Worm (Caenorhabditis elegans) whole organism, late embryonic: ENCODE data around the gene C01G12.9.

Experiments used
- C08G9.2 ChIP-seq: sonication (generic microtip); optimal IDR thresholded peaks from 2 replicates; lab custom pipeline; 2016; ENCODE audit warnings: mild to moderate bottlenecking, missing genetic modification characterization, moderate library complexity, missing compliant biosample characterization
- C38D4.7 ChIP-seq: fragments of 200-800 bp; sonication (Bioruptor generic); optimal IDR thresholded peaks from 2 replicates; lab custom pipeline; 2018; ENCODE audit warnings: mild to moderate bottlenecking, missing genetic modification characterization, moderate library complexity, missing compliant biosample characterization
- F13H6.1 ChIP-seq: sonication (generic microtip); optimal IDR thresholded peaks from 2 replicates; lab custom pipeline; 2016; ENCODE audit warnings: missing genetic modification characterization, missing compliant biosample characterization
- K02D7.2 ChIP-seq: sonication (generic microtip); optimal IDR thresholded peaks from 2 replicates; lab custom pipeline; 2017; ENCODE audit warnings: mild to moderate bottlenecking, missing genetic modification characterization, missing compliant biosample characterization
- Y22D7AL.16 ChIP-seq: sonication (generic microtip); optimal IDR thresholded peaks from 2 replicates; lab custom pipeline; 2016; ENCODE audit warnings: missing genetic modification characterization, missing compliant biosample characterization
- ama-1 ChIP-seq: fragments of 150-350 bp; optimal IDR thresholded peaks from 2 replicates; lab custom pipeline; 2014
- ceh-14 ChIP-seq: sonication (generic microtip); optimal IDR thresholded peaks from 2 replicates; lab custom pipeline; 2016; ENCODE audit warnings: missing genotype, missing genetic modification characterization, missing compliant biosample characterization
- ceh-22 ChIP-seq: sonication (generic microtip); optimal IDR thresholded peaks from 2 replicates; lab custom pipeline; 2017; ENCODE audit warnings: missing biosample characterization, missing genetic modification characterization
- ceh-30 ChIP-seq: fragments of 150-350 bp; optimal IDR thresholded peaks from 2 replicates; lab custom pipeline; 2014; ENCODE audit warnings: missing biosample characterization, missing genetic modification characterization
- ceh-31 ChIP-seq: sonication (generic microtip); optimal IDR thresholded peaks from 2 replicates; lab custom pipeline; 2016; ENCODE audit warnings: missing genetic modification characterization, missing compliant biosample characterization
- ceh-34 ChIP-seq: sonication (generic microtip); optimal IDR thresholded peaks from 2 replicates; lab custom pipeline; 2016; ENCODE audit warnings: mild to moderate bottlenecking, missing genetic modification characterization, missing compliant biosample characterization
- ceh-6 ChIP-seq: fragments of 200-800 bp; sonication (Bioruptor generic); optimal IDR thresholded peaks from 2 replicates; lab custom pipeline; 2018; ENCODE audit warnings: mild to moderate bottlenecking, missing genetic modification characterization, missing compliant biosample characterization
- ceh-9 ChIP-seq: sonication (generic microtip); optimal IDR thresholded peaks from 2 replicates; lab custom pipeline; 2016; ENCODE audit warnings: mild to moderate bottlenecking, missing genetic modification characterization, inconsistent platforms, missing compliant biosample characterization
- dmd-4 ChIP-seq: sonication (generic microtip); optimal IDR thresholded peaks from 2 replicates; lab custom pipeline; 2016; ENCODE audit warnings: borderline replicate concordance, missing genetic modification characterization, missing compliant biosample characterization
- elt-2 ChIP-seq: sonication (generic microtip); optimal IDR thresholded peaks from 2 replicates; lab custom pipeline; 2016; ENCODE audit warnings: missing genetic modification reagents, missing genetic modification characterization, missing compliant biosample characterization
- eyg-1 ChIP-seq: sonication (generic microtip); optimal IDR thresholded peaks from 2 replicates; lab custom pipeline; 2016; ENCODE audit warnings: missing genotype, missing genetic modification characterization, missing compliant biosample characterization
- fax-1 ChIP-seq: sonication (generic microtip); optimal IDR thresholded peaks from 2 replicates; lab custom pipeline; 2016; ENCODE audit warnings: missing genotype, missing genetic modification characterization, missing compliant biosample characterization
- fkh-10 ChIP-seq: fragments of 150-350 bp; optimal IDR thresholded peaks from 2 replicates; lab custom pipeline; 2014; ENCODE audit warnings: missing biosample characterization, missing genetic modification reagents, missing genetic modification characterization
- fkh-6 ChIP-seq: sonication (generic microtip); optimal IDR thresholded peaks from 2 replicates; lab custom pipeline; 2016; ENCODE audit warnings: missing genetic modification characterization, missing compliant biosample characterization
- hlh-6 ChIP-seq: sonication (generic microtip); optimal IDR thresholded peaks from 2 replicates; lab custom pipeline; 2016; ENCODE audit warnings: missing genotype, missing genetic modification characterization, missing compliant biosample characterization
- hlh-8 ChIP-seq: sonication (generic microtip); optimal IDR thresholded peaks from 2 replicates; lab custom pipeline; 2016; ENCODE audit warnings: missing genotype, missing genetic modification characterization, missing compliant biosample characterization
- mec-3 ChIP-seq: sonication (generic microtip); optimal IDR thresholded peaks from 2 replicates; lab custom pipeline; 2016; ENCODE audit warnings: borderline replicate concordance, missing genetic modification characterization, missing compliant biosample characterization
- npax-4 ChIP-seq: sonication (generic microtip); optimal IDR thresholded peaks from 2 replicates; lab custom pipeline; 2016; ENCODE audit warnings: missing genetic modification characterization, missing compliant biosample characterization
- pat-9 ChIP-seq: fragments of 200-800 bp; sonication (Bioruptor generic); optimal IDR thresholded peaks from 2 replicates; lab custom pipeline; 2018; ENCODE audit warnings: mild to moderate bottlenecking, missing genetic modification characterization, moderate library complexity, missing compliant biosample characterization
- pax-1 ChIP-seq: fragments of 150-350 bp; optimal IDR thresholded peaks from 2 replicates; lab custom pipeline; 2014; ENCODE audit warnings: missing biosample characterization, missing genetic modification characterization
- pha-4 ChIP-seq: fragments of 150-350 bp; optimal IDR thresholded peaks from 2 replicates; lab custom pipeline; 2018; ENCODE audit warnings: missing biosample characterization, missing genetic modification reagents, missing genetic modification characterization
- rnt-1 ChIP-seq: sonication (generic microtip); optimal IDR thresholded peaks from 2 replicates; lab custom pipeline; 2016; ENCODE audit warnings: missing genetic modification characterization, missing compliant biosample characterization
- sdc-2 ChIP-seq: sonication (generic microtip); optimal IDR thresholded peaks from 2 replicates; lab custom pipeline; 2016; ENCODE audit warnings: missing genotype, missing genetic modification characterization, missing compliant biosample characterization
- sox-2 ChIP-seq: fragments of 200-800 bp; sonication (Bioruptor generic); IDR thresholded peaks from 2 replicates; pipeline ENCODE4 v1.3.6; 2022; ENCODE audit warnings: missing genetic modification reagents, missing genetic modification characterization, missing compliant biosample characterization
- sox-4 ChIP-seq: sonication (generic microtip); optimal IDR thresholded peaks from 2 replicates; lab custom pipeline; 2017; ENCODE audit warnings: mild to moderate bottlenecking, missing genetic modification characterization, inconsistent platforms, missing compliant biosample characterization
- ttx-3 ChIP-seq: sonication (generic microtip); optimal IDR thresholded peaks from 2 replicates; lab custom pipeline; 2016; ENCODE audit warnings: missing genetic modification reagents, missing genetic modification characterization, missing compliant biosample characterization
- unc-3 ChIP-seq, 2 experiments: fragments of 200-800 bp in 1 of 2; sonication (Bioruptor generic) in 1 of 2; sonication (generic microtip) in 1 of 2; conservative IDR thresholded peaks in 1 of 2; optimal IDR thresholded peaks in 1 of 2; 2 replicates each; pipeline versions ENCODE4 v1.3.6 to Lab custom; 2016 to 2022; ENCODE audit warnings: missing compliant biosample characterization in 2 of 2, missing genetic modification characterization in 2 of 2, missing genetic modification reagents in 1 of 2
- unc-42 ChIP-seq: sonication (generic microtip); optimal IDR thresholded peaks from 2 replicates; lab custom pipeline; 2016; ENCODE audit warnings: missing genotype, missing genetic modification characterization, missing compliant biosample characterization
- unc-55 ChIP-seq: sonication (generic microtip); optimal IDR thresholded peaks from 2 replicates; lab custom pipeline; 2017; ENCODE audit warnings: missing biosample characterization, missing genetic modification reagents, missing genetic modification characterization
- zip-5 ChIP-seq: sonication (generic microtip); optimal IDR thresholded peaks from 2 replicates; lab custom pipeline; 2016; ENCODE audit warnings: missing genetic modification characterization, missing compliant biosample characterization
- ztf-16 ChIP-seq: sonication (generic microtip); optimal IDR thresholded peaks from 2 replicates; lab custom pipeline; 2017; ENCODE audit warnings: missing genetic modification characterization, missing compliant biosample characterization

Gene C01G12.9

DNA sequence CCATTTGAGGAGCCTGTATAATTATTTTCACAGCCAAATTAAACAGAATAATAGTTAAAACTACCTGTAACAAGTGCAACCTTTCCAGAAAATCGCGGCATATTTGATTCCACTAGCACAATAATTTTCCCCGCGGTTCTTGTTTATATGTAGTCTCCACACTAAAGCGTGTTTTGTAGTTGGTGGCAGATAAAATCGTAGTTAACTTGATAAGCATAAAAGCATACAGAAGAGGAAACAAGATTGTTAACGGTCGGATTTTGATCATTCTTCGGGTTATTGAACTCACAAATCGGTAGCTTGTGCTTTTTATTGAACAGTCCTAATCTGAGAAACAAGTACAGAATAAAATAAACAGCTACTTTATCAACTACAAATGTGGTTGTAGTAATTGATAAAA, 8.6 kb downstream of the C01G12.9 start, which contains the start of gene C01G12.5:
C01G12.5 (minus strand) TSS at position 101 of the 400 bp plus-strand sequence.
- no peak for TF ChIP-seq F13H6.1 (tag; lab: Kevin White, UChicago)
- TF ChIP-seq sox-2 = no peak
- TF ChIP-seq ceh-34 (tag; lab: Kevin White, UChicago) = no peak
- no peak for TF ChIP-seq ceh-30 (tag; lab: Kevin White, UChicago)

DNA sequence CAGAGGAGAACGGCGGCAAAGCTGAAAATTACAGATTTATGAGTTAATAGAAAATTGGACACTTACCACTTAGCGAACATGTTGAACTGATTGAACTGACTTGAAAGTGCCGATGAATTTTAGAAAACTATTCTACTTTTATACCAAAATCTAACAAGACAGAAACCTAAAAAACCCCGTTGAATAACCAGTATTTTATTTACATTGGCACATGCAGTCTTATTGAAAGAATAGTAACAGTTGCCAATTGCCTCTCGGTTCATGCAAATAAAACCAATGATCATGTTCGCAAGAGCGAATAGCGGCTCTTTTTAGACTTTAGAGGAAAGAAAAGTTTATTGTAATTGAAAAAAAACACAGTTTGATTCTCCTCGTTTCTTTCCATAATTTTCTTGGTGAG, 9.3 kb downstream of the C01G12.9 start, which contains the start of gene nspb-10:
nspb-10 (minus strand) TSS at position 101 of the 400 bp plus-strand sequence.
- TF ChIP-seq Y22D7AL.16 (tag; lab: Kevin White, UChicago) (no peak), eyg-1 (tag; lab: Kevin White, UChicago) (no peak), unc-42 (no peak), C38D4.7 (GFP tag; lab: Kevin White, UChicago) (no peak), ceh-30 (tag; lab: Kevin White, UChicago) (no peak), hlh-6 (tag; lab: Kevin White, UChicago) (no peak), rnt-1 (tag; lab: Kevin White, UChicago) (no peak), pha-4 (tag; lab: Kevin White, UChicago) (no peak), ttx-3 (tag; lab: Kevin White, UChicago) (no peak), ceh-31 (tag; lab: Kevin White, UChicago) (no peak), mec-3 (tag; lab: Kevin White, UChicago) (no peak), sox-2 (no peak), ceh-6 (GFP tag; lab: Kevin White, UChicago) (no peak), fkh-10 (GFP tag; lab: Kevin White, UChicago) (no peak), dmd-4 (tag; lab: Kevin White, UChicago) (no peak), K02D7.2 (tag; lab: Kevin White, UChicago) (no peak), pat-9 (tag; lab: Kevin White, UChicago) (no peak), ceh-22 (tag; lab: Kevin White, UChicago) (no peak), ama-1 (lab: Kevin White, UChicago) (no peak), hlh-8 (tag; lab: Kevin White, UChicago) (no peak)

DNA sequence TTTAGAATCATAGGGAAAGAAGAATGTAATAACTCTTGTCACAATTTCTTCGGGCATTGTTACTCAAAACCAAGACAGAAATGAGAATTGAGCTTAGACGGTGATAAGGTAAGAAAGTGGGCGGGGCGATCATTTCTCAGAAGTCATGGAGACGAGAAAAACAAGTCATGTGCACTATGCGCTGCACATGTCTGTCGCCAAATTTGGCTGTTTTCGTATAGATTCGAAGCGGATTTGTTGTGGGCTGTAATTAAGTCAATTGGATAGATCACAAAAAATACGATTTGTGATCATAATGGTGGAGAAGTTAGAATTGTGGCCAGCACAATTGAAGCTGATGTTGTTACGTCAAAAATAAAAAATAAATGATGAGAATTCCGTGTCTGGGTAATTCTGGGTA, 12.9 kb downstream of the C01G12.9 start, which contains the start of gene C01G12.7:
C01G12.7 (minus strand) TSS at position 195 of the 400 bp plus-strand sequence.
- TF ChIP-seq unc-55 (GFP tag; lab: Kevin White, UChicago) (no peak), ceh-14 (tag; lab: Kevin White, UChicago) (no peak), pax-1 (tag; lab: Kevin White, UChicago) (no peak), pat-9 (tag; lab: Kevin White, UChicago) (no peak), C08G9.2 (tag; lab: Kevin White, UChicago) (no peak), dmd-4 (tag; lab: Kevin White, UChicago) (no peak), zip-5 (no peak), npax-4 (tag; lab: Kevin White, UChicago) (no peak), fkh-6 (tag; lab: Kevin White, UChicago) (no peak), fax-1 (tag; lab: Kevin White, UChicago) (no peak), sdc-2 (tag; lab: Kevin White, UChicago) (no peak), ceh-34 (tag; lab: Kevin White, UChicago) (no peak), ceh-9 (tag; lab: Kevin White, UChicago) (no peak), sox-4 (tag; lab: Kevin White, UChicago) (no peak), hlh-8 (tag; lab: Kevin White, UChicago) (no peak)

- TF ChIP-seq unc-3 (GFP tag; conservative IDR thresholded peaks at IDR 0.05; lab: Robert Waterston, UW) (no peak), unc-3 (tag; optimal IDR thresholded peaks at IDR 0.05; lab: Kevin White, UChicago) (no peak), sdc-2 (tag; lab: Kevin White, UChicago) (no peak), elt-2 (tag; lab: Kevin White, UChicago) (no peak), ceh-6 (GFP tag; lab: Kevin White, UChicago) (no peak), ztf-16 (tag; lab: Kevin White, UChicago) (no peak)
Observed at ce11 chrII:14592629-14593028, 13.8 kb downstream of the C01G12.9 start.
